Fruit fly (Drosophila melanogaster) whole organism, embryonic: ENCODE data around the gene Ing5.

Experiments
- Adf1 ChIP-seq: fragments of 200-800 bp; sonication (Bioruptor generic); IDR thresholded peaks from 2 replicates; pipeline ENCODE4 v1.3.6; 2022; ENCODE audit warnings: missing biosample characterization, missing genetic modification characterization
- CG10543 ChIP-seq: fragments of 200-800 bp; sonication (Bioruptor generic); optimal IDR thresholded peaks from 3 replicates; lab custom pipeline; 2017; ENCODE audit warnings: missing biosample characterization, mild to moderate bottlenecking, missing genetic modification characterization, moderate library complexity
- CG12071 ChIP-seq: fragments of 200-800 bp; sonication (Bioruptor generic); optimal IDR thresholded peaks from 3 replicates; lab custom pipeline; 2018; ENCODE audit warnings: missing biosample characterization, mild to moderate bottlenecking, missing genetic modification characterization
- CG12219 ChIP-seq: fragments of 200-800 bp; sonication (Bioruptor generic); optimal IDR thresholded peaks from 3 replicates; lab custom pipeline; 2018; ENCODE audit warnings: missing biosample characterization, mild to moderate bottlenecking, missing genetic modification characterization
- CG12942 ChIP-seq: fragments of 200-800 bp; sonication (Bioruptor generic); optimal IDR thresholded peaks from 3 replicates; lab custom pipeline; 2016; ENCODE audit warnings: missing biosample characterization, missing genetic modification characterization
- CG16813 ChIP-seq: fragments of 200-800 bp; sonication (Bioruptor generic); IDR thresholded peaks from 3 replicates; pipeline ENCODE4 v1.3.6; 2022; ENCODE audit warnings: missing biosample characterization, missing genetic modification characterization; ENCODE audit not compliant: partially characterized antibody
- CG17385 ChIP-seq: fragments of 200-800 bp; sonication (Bioruptor generic); optimal IDR thresholded peaks from 3 replicates; lab custom pipeline; 2018; ENCODE audit warnings: missing biosample characterization, mild to moderate bottlenecking, missing genetic modification characterization
- CG17802 ChIP-seq: fragments of 200-800 bp; sonication (Bioruptor generic); optimal IDR thresholded peaks from 2 replicates; lab custom pipeline; 2018; ENCODE audit warnings: missing biosample characterization, mild to moderate bottlenecking, missing genetic modification characterization, moderate library complexity
- CG17829 ChIP-seq: fragments of 200-800 bp; optimal IDR thresholded peaks from 2 replicates; lab custom pipeline; 2019; ENCODE audit warnings: missing biosample characterization, mild to moderate bottlenecking, missing genetic modification characterization, moderate library complexity
- CG2129 ChIP-seq: fragments of 200-800 bp; sonication (Bioruptor generic); IDR thresholded peaks from 2 replicates; pipeline ENCODE4 v1.3.6; 2022; ENCODE audit warnings: missing biosample characterization, missing genetic modification characterization; ENCODE audit not compliant: partially characterized antibody
- CG30403 ChIP-seq: fragments of 200-800 bp; sonication (Bioruptor generic); optimal IDR thresholded peaks from 3 replicates; lab custom pipeline; 2016; ENCODE audit warnings: missing biosample characterization, missing genetic modification characterization
- CG31388 ChIP-seq: fragments of 200-800 bp; sonication (Bioruptor generic); optimal IDR thresholded peaks from 2 replicates; lab custom pipeline; 2016; ENCODE audit warnings: missing biosample characterization, missing genetic modification characterization
- CG34224 ChIP-seq: fragments of 200-800 bp; sonication (Bioruptor generic); IDR thresholded peaks from 3 replicates; pipeline ENCODE4 v1.3.6; 2022; ENCODE audit warnings: missing biosample characterization, missing genetic modification characterization; ENCODE audit not compliant: partially characterized antibody
- CG3838 ChIP-seq: fragments of 200-800 bp; sonication (Bioruptor generic); optimal IDR thresholded peaks from 3 replicates; lab custom pipeline; 2016; ENCODE audit warnings: missing biosample characterization, missing genetic modification characterization
- CG7556 ChIP-seq: fragments of 200-800 bp; sonication (Bioruptor generic); optimal IDR thresholded peaks from 2 replicates; lab custom pipeline; 2017; ENCODE audit warnings: missing biosample characterization, mild to moderate bottlenecking, missing genetic modification characterization
- CG7987 ChIP-seq: fragments of 200-800 bp; sonication (Bioruptor generic); optimal IDR thresholded peaks from 2 replicates; lab custom pipeline; 2018; ENCODE audit warnings: missing biosample characterization, mild to moderate bottlenecking, missing genetic modification characterization, moderate library complexity
- CG8388 ChIP-seq: fragments of 200-800 bp; sonication (Bioruptor generic); optimal IDR thresholded peaks from 2 replicates; lab custom pipeline; 2019; ENCODE audit warnings: missing biosample characterization, mild to moderate bottlenecking, missing genetic modification characterization, moderate library complexity
- CTCF ChIP-seq: fragments of 200-800 bp; sonication (Bioruptor generic); optimal IDR thresholded peaks from 2 replicates; lab custom pipeline; 2017; ENCODE audit warnings: missing biosample characterization, mild to moderate bottlenecking, missing genetic modification characterization, moderate library complexity
- Deaf1 ChIP-seq: fragments of 200-800 bp; optimal IDR thresholded peaks from 3 replicates; lab custom pipeline; 2019; ENCODE audit warnings: missing biosample characterization, mild to moderate bottlenecking, missing genetic modification characterization, moderate library complexity
- Dfd ChIP-seq, 2 experiments: fragments of >200 bp; optimal IDR thresholded peaks; 2 replicates each; lab custom pipeline; 2017; ENCODE audit warnings: missing biosample characterization in 2 of 2, missing genetic modification characterization in 2 of 2
- HLH3B ChIP-seq: fragments of 200-800 bp; sonication (Bioruptor generic); IDR thresholded peaks from 2 replicates; pipeline ENCODE4 v1.3.6; 2022; ENCODE audit warnings: missing biosample characterization, missing genetic modification characterization
- Hmr ChIP-seq: fragments of 200-800 bp; sonication (Bioruptor generic); optimal IDR thresholded peaks from 3 replicates; lab custom pipeline; 2017; ENCODE audit warnings: mild to moderate bottlenecking, missing biosample characterization, missing genetic modification reagents, missing genetic modification characterization
- Jarid2 ChIP-seq: fragments of 200-800 bp; sonication (Bioruptor generic); optimal IDR thresholded peaks from 3 replicates; lab custom pipeline; 2017; ENCODE audit warnings: mild to moderate bottlenecking, missing biosample characterization, missing genetic modification reagents, missing genetic modification characterization
- Kr ChIP-seq: fragments of 200-800 bp; sonication (Bioruptor generic); optimal IDR thresholded peaks from 2 replicates; lab custom pipeline; 2017; ENCODE audit warnings: missing biosample characterization, mild to moderate bottlenecking, missing genetic modification characterization
- MBD-R2 ChIP-seq: fragments of 200-800 bp; sonication (Bioruptor generic); IDR thresholded peaks from 2 replicates; pipeline ENCODE4 v1.3.6; 2022; ENCODE audit warnings: missing biosample characterization, missing genetic modification characterization
- Meics ChIP-seq: fragments of 200-800 bp; sonication (Bioruptor generic); optimal IDR thresholded peaks from 2 replicates; lab custom pipeline; 2017; ENCODE audit warnings: missing biosample characterization, mild to moderate bottlenecking, missing genetic modification characterization
- Nf-YA ChIP-seq: fragments of 200-800 bp; sonication (Bioruptor generic); IDR thresholded peaks from 2 replicates; pipeline ENCODE4 v1.3.6; 2022; ENCODE audit warnings: missing biosample characterization, missing genetic modification characterization
- Ssrp ChIP-seq: fragments of 200-800 bp; sonication (Bioruptor generic); optimal IDR thresholded peaks from 2 replicates; lab custom pipeline; 2018; ENCODE audit warnings: missing biosample characterization, mild to moderate bottlenecking, missing genetic modification characterization, moderate library complexity
- Trl ChIP-seq, 3 experiments: fragments of >200 bp in 2 of 3; fragments of 200-800 bp in 1 of 3; sonication (Bioruptor generic) in 1 of 3; optimal IDR thresholded peaks; 2 replicates in 1 of 3; 3 replicates in 2 of 3; lab custom pipeline; 2016 to 2017; ENCODE audit warnings: missing biosample characterization in 1 of 3, missing genetic modification characterization in 1 of 3
- al ChIP-seq: fragments of 200-800 bp; sonication (Bioruptor generic); IDR thresholded peaks from 2 replicates; pipeline ENCODE4 v1.3.6; 2022; ENCODE audit warnings: missing biosample characterization, missing genetic modification characterization
- btn ChIP-seq: fragments of 200-800 bp; sonication (Bioruptor generic); optimal IDR thresholded peaks from 2 replicates; lab custom pipeline; 2016; ENCODE audit warnings: missing biosample characterization, missing genetic modification characterization
- crp ChIP-seq, 2 experiments: fragments of 200-800 bp; sonication (Bioruptor generic); optimal IDR thresholded peaks; 2 replicates in 1 of 2; 3 replicates in 1 of 2; lab custom pipeline; 2017; ENCODE audit warnings: missing biosample characterization in 2 of 2, missing genetic modification characterization in 2 of 2, mild to moderate bottlenecking in 1 of 2, moderate library complexity in 1 of 2
- dati ChIP-seq: fragments of 200-800 bp; sonication (Bioruptor generic); IDR thresholded peaks from 2 replicates; pipeline ENCODE4 v1.3.6; 2022; ENCODE audit warnings: missing biosample characterization, missing genetic modification characterization
- dpn ChIP-seq, 2 experiments: fragments of 200-800 bp; sonication (Bioruptor generic); optimal IDR thresholded peaks; 3 replicates each; lab custom pipeline; 2016; ENCODE audit warnings: missing biosample characterization in 2 of 2, missing genetic modification characterization in 2 of 2
- emc ChIP-seq: fragments of 200-800 bp; sonication (Bioruptor generic); optimal IDR thresholded peaks from 2 replicates; lab custom pipeline; 2016; ENCODE audit warnings: missing biosample characterization, missing genetic modification characterization
- ems ChIP-seq: fragments of 200-800 bp; sonication (Bioruptor generic); optimal IDR thresholded peaks from 3 replicates; lab custom pipeline; 2016; ENCODE audit warnings: missing biosample characterization, missing genetic modification characterization
- gem ChIP-seq: fragments of 200-800 bp; sonication (Bioruptor generic); optimal IDR thresholded peaks from 2 replicates; lab custom pipeline; 2019; ENCODE audit warnings: missing biosample characterization, mild to moderate bottlenecking, missing genetic modification characterization, moderate library complexity
- gfzf ChIP-seq: fragments of 200-800 bp; sonication (Bioruptor generic); optimal IDR thresholded peaks from 2 replicates; lab custom pipeline; 2016; ENCODE audit warnings: missing biosample characterization, mild to moderate bottlenecking, missing genetic modification characterization, moderate library complexity
- grau ChIP-seq: fragments of 200-800 bp; optimal IDR thresholded peaks from 3 replicates; lab custom pipeline; 2019; ENCODE audit warnings: missing biosample characterization, mild to moderate bottlenecking, missing genetic modification characterization, moderate library complexity
- hkb ChIP-seq, 2 experiments: fragments of 200-800 bp in 1 of 2; fragments of >200 bp in 1 of 2; sonication (Bioruptor generic) in 1 of 2; IDR thresholded peaks in 1 of 2; optimal IDR thresholded peaks in 1 of 2; 2 replicates each; pipeline versions ENCODE4 v1.3.6 to Lab custom; 2017 to 2022; ENCODE audit warnings: missing biosample characterization in 1 of 2, missing genetic modification characterization in 1 of 2
- hth ChIP-seq: fragments of >200 bp; optimal IDR thresholded peaks from 2 replicates; lab custom pipeline; 2017; ENCODE audit warnings: inconsistent platforms
- jing ChIP-seq: fragments of 200-800 bp; sonication (Bioruptor generic); optimal IDR thresholded peaks from 2 replicates; lab custom pipeline; 2018; ENCODE audit warnings: missing biosample characterization, mild to moderate bottlenecking, missing genetic modification characterization
- ken ChIP-seq: fragments of 200-800 bp; sonication (Bioruptor generic); IDR thresholded peaks from 3 replicates; pipeline ENCODE4 v1.3.6; 2022; ENCODE audit warnings: missing biosample characterization, missing genetic modification characterization
- lbe ChIP-seq: fragments of 200-800 bp; sonication (Bioruptor generic); optimal IDR thresholded peaks from 2 replicates; lab custom pipeline; 2016; ENCODE audit warnings: missing biosample characterization, mild to moderate bottlenecking, missing genetic modification characterization
- lilli ChIP-seq: fragments of 200-800 bp; sonication (Bioruptor generic); optimal IDR thresholded peaks from 3 replicates; lab custom pipeline; 2016; ENCODE audit warnings: missing biosample characterization, missing genetic modification characterization
- oc ChIP-seq: fragments of 200-800 bp; sonication (Bioruptor generic); optimal IDR thresholded peaks from 2 replicates; lab custom pipeline; 2018; ENCODE audit warnings: missing biosample characterization, mild to moderate bottlenecking, missing genetic modification characterization, moderate library complexity
- sens ChIP-seq: fragments of 200-800 bp; sonication (Bioruptor generic); peaks from one replicate; lab custom pipeline; 2016; ENCODE audit warnings: missing biosample characterization, missing genetic modification characterization
- sim ChIP-seq: fragments of 200-800 bp; sonication (Bioruptor generic); IDR thresholded peaks from 2 replicates; pipeline ENCODE4 v1.3.6; 2022; ENCODE audit warnings: missing biosample characterization, missing genetic modification characterization
- slp2 ChIP-seq: fragments of 200-800 bp; sonication (Bioruptor generic); optimal IDR thresholded peaks from 2 replicates; lab custom pipeline; 2016; ENCODE audit warnings: missing biosample characterization, missing genetic modification characterization
- so ChIP-seq: fragments of 200-800 bp; sonication (Bioruptor generic); IDR thresholded peaks from 3 replicates; pipeline ENCODE4 v1.3.6; 2022; ENCODE audit warnings: missing biosample characterization, missing genetic modification characterization
- stc ChIP-seq: fragments of 200-800 bp; sonication (Bioruptor generic); IDR thresholded peaks from 2 replicates; pipeline ENCODE4 v1.3.6; 2022; ENCODE audit warnings: missing biosample characterization, missing genetic modification characterization

Gene Ing5

dm6 chr2L:13367378-13367777 is 19.7 kb downstream of the Ing5 start, which contains the start of gene Tap42 (continued):
- no peak for TF ChIP-seq btn
- no peak for TF ChIP-seq emc (GFP tag; lab: Kevin White, UChicago)
- TF ChIP-seq CG16813 (GFP tag; lab: Robert Waterston, UW), result no peak
- TF ChIP-seq Ssrp (tag; lab: Kevin White, UChicago), result no peak
- TF ChIP-seq oc, result no peak
- peak in 1 of 2 experiments; percentile 6 for TF ChIP-seq dpn (GFP tag; optimal IDR thresholded peaks at IDR 0.05; lab: Kevin White, UChicago)
- TF ChIP-seq CG8388 (GFP tag; lab: Kevin White, UChicago), result no peak
- no peak for TF ChIP-seq hth (lab: Kevin White, UChicago)
- TF ChIP-seq CG17829 (tag; lab: Kevin White, UChicago), result peak; percentile 24
- no peak for TF ChIP-seq stc (GFP tag; lab: Robert Waterston, UW)
- peak; percentile 36 for TF ChIP-seq CG30403 (GFP tag; lab: Kevin White, UChicago)
- TF ChIP-seq CG7987 (GFP tag; lab: Kevin White, UChicago), result peak; percentile 5
- no peak for TF ChIP-seq Kr (GFP tag; lab: Kevin White, UChicago)
- TF ChIP-seq hkb (optimal IDR thresholded peaks at IDR 0.05; lab: Kevin White, UChicago), result no peak
- peak; percentile 30; the same call in 1 of the 2 replicates for TF ChIP-seq hkb (GFP tag; IDR thresholded peaks at IDR 0.05; lab: Robert Waterston, UW)
- no peak for TF ChIP-seq slp2 (GFP tag; lab: Kevin White, UChicago)
- peak; percentile 3 for TF ChIP-seq CG17385 (GFP tag; lab: Kevin White, UChicago)
- no peak for TF ChIP-seq ems (GFP tag; lab: Kevin White, UChicago)
- TF ChIP-seq sim (GFP tag; lab: Robert Waterston, UW), result no peak
- TF ChIP-seq so, result no peak
- peak; percentile 61 for TF ChIP-seq sens (GFP tag; lab: Kevin White, UChicago)
- TF ChIP-seq Adf1 (GFP tag; lab: Robert Waterston, UW), result peak; percentile 25; the same call in 1 of the 2 replicates
- TF ChIP-seq Hmr, result no peak
- TF ChIP-seq Trl (optimal IDR thresholded peaks at IDR 0.05; lab: Kevin White, UChicago), result no peak
- no peak for TF ChIP-seq Trl (GFP tag; optimal IDR thresholded peaks at IDR 0.05; lab: Kevin White, UChicago)
- no peak for TF ChIP-seq CG2129 (GFP tag; lab: Robert Waterston, UW)
- TF ChIP-seq CTCF, result no peak
- peak; percentile 27 to 90 for TF ChIP-seq crp (GFP tag; optimal IDR thresholded peaks at IDR 0.05; lab: Kevin White, UChicago)
- TF ChIP-seq CG12942 (GFP tag; lab: Kevin White, UChicago), result no peak
- no peak for TF ChIP-seq lbe (GFP tag; lab: Kevin White, UChicago)
- TF ChIP-seq CG12219, result no peak
- TF ChIP-seq Jarid2, result no peak
- TF ChIP-seq CG31388, result no peak
- no peak for TF ChIP-seq jing
- TF ChIP-seq CG3838 (GFP tag; lab: Kevin White, UChicago), result no peak
- TF ChIP-seq gfzf (GFP tag; lab: Kevin White, UChicago), result peak; percentile 20
- no peak for TF ChIP-seq HLH3B (GFP tag; lab: Robert Waterston, UW)
- TF ChIP-seq CG10543 (GFP tag; lab: Kevin White, UChicago), result peak; percentile 33
- peak; percentile 7 for TF ChIP-seq CG7556 (GFP tag; lab: Kevin White, UChicago)
- TF ChIP-seq ken (GFP tag; lab: Robert Waterston, UW), result no peak
- peak; percentile 76 for TF ChIP-seq MBD-R2 (GFP tag; lab: Robert Waterston, UW)
- no peak for TF ChIP-seq Nf-YA
- no peak for TF ChIP-seq CG12071 (GFP tag; lab: Kevin White, UChicago)
- no peak for TF ChIP-seq al (GFP tag; lab: Robert Waterston, UW)
- TF ChIP-seq CG17802, result no peak
- TF ChIP-seq grau, result peak; percentile 50
- peak; percentile 20 for TF ChIP-seq Meics (GFP tag; lab: Kevin White, UChicago)
- no peak for TF ChIP-seq Dfd (GFP tag; optimal IDR thresholded peaks at IDR 0.05; lab: Kevin White, UChicago)
- TF ChIP-seq CG34224 (GFP tag; lab: Robert Waterston, UW), result no peak
- peak; percentile 51 for TF ChIP-seq gem (tag; lab: Kevin White, UChicago)
- no peak for TF ChIP-seq dati (GFP tag; lab: Robert Waterston, UW)
- TF ChIP-seq Deaf1, result no peak
- TF ChIP-seq lilli, result peak; percentile 51
